Worm (Caenorhabditis elegans) whole organism, mixed stage, embryonic: ENCODE results near the gene C16C10.1.

Experiments used
- bed-3 ChIP-seq: fragments of 200-800 bp; sonication (Bioruptor generic); optimal IDR thresholded peaks from 3 replicates; lab custom pipeline; 2018; ENCODE audit warnings: mild to moderate bottlenecking, missing genetic modification characterization, moderate library complexity, missing compliant biosample characterization
- ceh-39 ChIP-seq: fragments of 150-350 bp; optimal IDR thresholded peaks from 2 replicates; lab custom pipeline; 2014; ENCODE audit warnings: missing biosample characterization, missing genetic modification characterization
- ceh-83 ChIP-seq: fragments of 200-800 bp; sonication (Bioruptor generic); optimal IDR thresholded peaks from 2 replicates; lab custom pipeline; 2018; ENCODE audit warnings: mild to moderate bottlenecking, missing genetic modification characterization, missing compliant biosample characterization
- ces-1 ChIP-seq: fragments of 150-350 bp; optimal IDR thresholded peaks from 2 replicates; lab custom pipeline; 2014; ENCODE audit warnings: missing biosample characterization, missing genetic modification reagents, missing genetic modification characterization
- drap-1 ChIP-seq: fragments of 200-800 bp; sonication (Bioruptor generic); optimal IDR thresholded peaks from 3 replicates; lab custom pipeline; 2018; ENCODE audit warnings: mild to moderate bottlenecking, missing genetic modification characterization, missing compliant biosample characterization
- elt-1 ChIP-seq: sonication (generic microtip); optimal IDR thresholded peaks from 2 replicates; lab custom pipeline; 2017; ENCODE audit warnings: missing genetic modification characterization, mild to moderate bottlenecking, missing compliant biosample characterization, antibody characterized with exemption, moderate library complexity, borderline replicate concordance; ENCODE audit not compliant: insufficient read depth
- elt-3 ChIP-seq: fragments of 150-350 bp; optimal IDR thresholded peaks from 2 replicates; lab custom pipeline; 2014; ENCODE audit warnings: missing biosample characterization, missing genetic modification characterization
- flh-1 ChIP-seq: fragments of 200-800 bp; sonication (Bioruptor generic); optimal IDR thresholded peaks from 2 replicates; lab custom pipeline; 2018; ENCODE audit warnings: mild to moderate bottlenecking, missing genetic modification characterization, moderate library complexity, missing compliant biosample characterization
- ham-2 ChIP-seq: fragments of 200-800 bp; sonication (Bioruptor generic); optimal IDR thresholded peaks from 2 replicates; lab custom pipeline; 2018; ENCODE audit warnings: mild to moderate bottlenecking, missing genetic modification characterization, missing compliant biosample characterization
- hlh-1 ChIP-seq: fragments of 150-350 bp; optimal IDR thresholded peaks from 2 replicates; lab custom pipeline; 2014; ENCODE audit warnings: missing biosample characterization, missing genetic modification reagents, missing genetic modification characterization
- lin-13 ChIP-seq: fragments of 150-350 bp; optimal IDR thresholded peaks from 2 replicates; lab custom pipeline; 2014; ENCODE audit warnings: missing biosample characterization, missing genetic modification characterization
- lin-32 ChIP-seq: fragments of 200-800 bp; sonication (Bioruptor generic); optimal IDR thresholded peaks from 2 replicates; lab custom pipeline; 2018; ENCODE audit warnings: mild to moderate bottlenecking, missing genetic modification characterization, missing compliant biosample characterization
- lsy-2 ChIP-seq: fragments of 150-350 bp; optimal IDR thresholded peaks from 2 replicates; lab custom pipeline; 2014; ENCODE audit warnings: missing biosample characterization, missing genetic modification characterization
- mab-5 ChIP-seq: fragments of 150-350 bp; optimal IDR thresholded peaks from 2 replicates; lab custom pipeline; 2014; ENCODE audit warnings: missing biosample characterization, missing genetic modification characterization
- mep-1 ChIP-seq: fragments of 150-350 bp; optimal IDR thresholded peaks from 2 replicates; lab custom pipeline; 2017; ENCODE audit warnings: missing biosample characterization, missing genetic modification reagents, missing genetic modification characterization, inconsistent platforms
- mls-2 ChIP-seq: sonication (generic microtip); optimal IDR thresholded peaks from 2 replicates; lab custom pipeline; 2016; ENCODE audit warnings: mild to moderate bottlenecking, missing genetic modification characterization, moderate library complexity, missing compliant biosample characterization
- nhr-12 ChIP-seq: fragments of 150-350 bp; optimal IDR thresholded peaks from 2 replicates; lab custom pipeline; 2014; ENCODE audit warnings: missing biosample characterization, missing genetic modification characterization
- nhr-237 ChIP-seq: fragments of 150-350 bp; optimal IDR thresholded peaks from 2 replicates; lab custom pipeline; 2014; ENCODE audit warnings: missing biosample characterization, missing genetic modification characterization
- nhr-28 ChIP-seq: fragments of 150-350 bp; optimal IDR thresholded peaks from 2 replicates; lab custom pipeline; 2014; ENCODE audit warnings: missing biosample characterization, missing genetic modification characterization
- nhr-76 ChIP-seq: sonication (generic microtip); optimal IDR thresholded peaks from 2 replicates; lab custom pipeline; 2017; ENCODE audit warnings: missing biosample characterization, missing genetic modification characterization
- pha-4 ChIP-seq: fragments of 150-350 bp; optimal IDR thresholded peaks from 2 replicates; lab custom pipeline; 2018; ENCODE audit warnings: missing biosample characterization, missing genetic modification reagents, missing genetic modification characterization
- sem-2 ChIP-seq: fragments of 200-800 bp; sonication (Bioruptor generic); optimal IDR thresholded peaks from 2 replicates; lab custom pipeline; 2018; ENCODE audit warnings: mild to moderate bottlenecking, missing genetic modification characterization, missing compliant biosample characterization
- tbx-8 ChIP-seq: fragments of 200-800 bp; sonication (Bioruptor generic); optimal IDR thresholded peaks from 2 replicates; lab custom pipeline; 2018; ENCODE audit warnings: mild to moderate bottlenecking, missing genetic modification characterization, moderate library complexity, missing compliant biosample characterization
- unc-39 ChIP-seq: fragments of 150-350 bp; optimal IDR thresholded peaks from 2 replicates; lab custom pipeline; 2014; ENCODE audit warnings: missing biosample characterization, missing genetic modification characterization
- unc-62 ChIP-seq: fragments of 150-350 bp; optimal IDR thresholded peaks from 2 replicates; lab custom pipeline; 2014; ENCODE audit warnings: missing biosample characterization, missing genetic modification reagents, missing genetic modification characterization
- zip-8 ChIP-seq: fragments of 150-350 bp; optimal IDR thresholded peaks from 2 replicates; lab custom pipeline; 2014; ENCODE audit warnings: missing biosample characterization, missing genetic modification characterization
- ztf-11 ChIP-seq: fragments of 150-350 bp; optimal IDR thresholded peaks from 2 replicates; lab custom pipeline; 2014; ENCODE audit warnings: missing biosample characterization, missing genetic modification characterization

C16C10.1 gene

DNA sequence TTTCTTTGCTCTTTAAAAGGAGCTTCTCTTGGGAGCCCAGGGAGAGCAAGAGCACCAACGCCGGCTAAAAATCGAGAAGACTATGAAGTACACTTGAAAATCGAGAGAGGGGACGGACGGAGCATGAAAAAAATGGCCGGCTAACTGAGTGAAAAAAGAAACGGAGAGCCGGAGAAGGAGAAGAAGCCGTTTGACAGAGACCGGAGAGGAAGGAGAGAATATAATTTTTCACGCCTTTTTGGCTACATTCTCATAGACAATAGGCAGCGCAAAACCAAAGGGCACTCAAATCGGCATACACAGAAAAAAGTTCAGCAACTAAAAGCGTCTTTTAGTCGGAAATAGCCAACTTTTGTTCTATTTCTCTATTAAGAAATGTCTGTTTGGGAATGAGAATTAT is 40.3 kb upstream of the C16C10.1 start:
- TF ChIP-seq flh-1 (GFP tag; lab: Kevin White, UChicago) (no peak), lin-32 (GFP tag; lab: Kevin White, UChicago) (no peak), zip-8 (tag; lab: Kevin White, UChicago) (no peak), ceh-83 (GFP tag; lab: Kevin White, UChicago) (no peak), elt-1 (tag; lab: Kevin White, UChicago) (no peak), ceh-39 (tag; lab: Kevin White, UChicago) (no peak), ztf-11 (tag; lab: Kevin White, UChicago) (no peak), unc-39 (tag; lab: Kevin White, UChicago) (no peak)
- TF ChIP-seq, all 35 proteins: peak for 0

ce11 chrIII:4220864-4221263 is 39.6 kb upstream of the C16C10.1 start:
- TF ChIP-seq nhr-76 = no peak

DNA sequence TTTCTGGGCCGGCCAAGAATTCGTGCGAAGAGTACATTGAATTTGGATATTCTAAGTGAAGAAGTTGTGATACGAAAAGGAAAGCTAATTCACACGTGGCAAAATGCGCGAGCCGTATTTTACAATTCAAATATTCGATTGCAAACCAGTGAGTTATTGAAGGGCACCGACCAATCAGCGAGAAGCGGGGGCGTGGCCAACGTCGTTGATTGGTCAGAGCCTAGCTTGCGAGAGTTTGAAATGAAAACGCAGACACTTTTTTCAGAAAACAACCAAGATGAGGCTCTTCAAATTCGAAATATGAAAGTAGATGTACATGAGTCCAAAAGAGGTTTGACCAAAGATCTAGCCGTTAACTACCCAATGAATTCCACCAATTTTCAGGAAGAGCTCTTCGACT is 29.4 kb upstream of the C16C10.1 start:
- TF ChIP-seq pha-4 (no peak), zip-8 (tag; lab: Kevin White, UChicago) (no peak), lin-32 (GFP tag; lab: Kevin White, UChicago) (no peak), ztf-11 (tag; lab: Kevin White, UChicago) (no peak), nhr-12 (no peak), mep-1 (tag; lab: Kevin White, UChicago) (no peak), ces-1 (no peak), hlh-1 (tag; lab: Kevin White, UChicago) (no peak)

ce11 chrIII:4209188-4209587 is 27.9 kb upstream of the C16C10.1 start, which contains the start of gene phlp-2:
Gene phlp-2 (plus strand): TSS chrIII:4209488.
- no peak for TF ChIP-seq nhr-76
- TF ChIP-seq lsy-2 (tag; lab: Kevin White, UChicago) = no peak

- TF ChIP-seq mls-2 (tag; lab: Kevin White, UChicago) = no peak
- no peak for TF ChIP-seq bed-3 (GFP tag; lab: Kevin White, UChicago)
- TF ChIP-seq mab-5 (tag; lab: Kevin White, UChicago) = no peak
- TF ChIP-seq, all 35 proteins: peak for 0
Measured at ce11 chrIII:4208210-4208609, 27.0 kb upstream of the C16C10.1 start.

DNA sequence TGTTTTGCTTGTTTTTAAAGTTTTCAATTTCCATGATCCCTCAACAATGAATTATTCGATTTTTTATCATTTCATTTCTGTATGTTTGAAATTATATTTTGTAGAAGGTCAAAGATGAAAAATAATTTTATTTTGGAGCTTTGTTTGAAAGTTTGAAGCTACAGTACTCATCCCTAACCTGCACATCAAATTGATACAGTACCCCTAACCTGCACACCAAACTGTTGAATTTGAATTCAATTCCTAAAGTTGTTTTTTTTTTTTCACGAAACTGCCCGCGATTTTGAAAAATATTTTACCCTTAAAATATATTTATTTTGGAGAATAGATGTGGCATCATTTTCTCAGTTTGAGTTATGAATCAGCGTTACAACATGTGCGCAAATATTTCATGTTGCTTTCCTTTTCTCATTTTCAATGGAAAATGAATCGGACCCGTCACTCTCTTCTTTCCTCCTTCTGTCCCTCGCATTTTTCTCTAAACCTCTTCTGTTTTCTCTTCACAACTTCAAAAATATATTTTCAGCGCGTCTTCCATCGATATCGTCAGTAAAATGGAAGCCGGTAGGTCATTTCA is 24.6 kb upstream of the C16C10.1 start, which contains the start of gene R74.8:
Gene R74.8, plus strand, starts transcription at position 527 of the 577 bp plus-strand sequence.
- no peak for TF ChIP-seq nhr-12
- peak; percentile 13 for TF ChIP-seq unc-62 (GFP tag; lab: Kevin White, UChicago)

DNA sequence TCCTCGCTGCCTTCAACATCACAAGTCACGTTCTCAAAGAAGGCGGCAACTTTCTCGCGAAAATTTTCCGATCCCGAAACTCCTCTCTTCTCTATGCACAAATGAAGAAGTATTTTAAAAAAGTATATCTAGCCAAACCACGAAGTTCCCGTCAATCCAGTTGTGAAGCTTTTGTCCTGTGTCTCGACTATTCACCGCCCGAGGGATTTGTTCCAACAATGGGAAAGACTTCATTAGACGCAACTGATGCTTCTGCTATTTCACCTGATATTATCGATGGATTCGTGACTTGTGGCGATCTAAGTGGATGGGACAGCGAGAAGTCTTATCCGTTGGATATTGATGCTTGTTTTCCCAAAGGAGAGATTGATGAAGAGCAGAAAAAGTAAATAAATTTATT is 23.7 kb upstream of the C16C10.1 start:
- TF ChIP-seq ham-2 (GFP tag; lab: Kevin White, UChicago) (no peak), nhr-28 (tag; lab: Kevin White, UChicago) (no peak), mls-2 (tag; lab: Kevin White, UChicago) (no peak), tbx-8 (GFP tag; lab: Kevin White, UChicago) (no peak), nhr-237 (no peak), sem-2 (GFP tag; lab: Kevin White, UChicago) (no peak), flh-1 (GFP tag; lab: Kevin White, UChicago) (no peak), lin-32 (GFP tag; lab: Kevin White, UChicago) (no peak), lin-13 (tag; lab: Kevin White, UChicago) (no peak), hlh-1 (tag; lab: Kevin White, UChicago) (no peak), elt-3 (no peak), pha-4 (no peak), nhr-12 (no peak), nhr-76 (no peak), drap-1 (GFP tag; lab: Kevin White, UChicago) (no peak)
